Worm (Caenorhabditis elegans): Measurements from ENCODE around the gene C15C8.8.

C15C8.8 gene

ce11 chrV:12795196-12795595 is 42.9 kb upstream of the C15C8.8 start, which contains the start of gene ugt-4:
Gene ugt-4, minus strand, starts transcription at chrV:12795336.
- peak; percentile 62 for TF ChIP-seq nhr-80 (tag; optimal IDR thresholded peaks at IDR 0.05)
- no peak for TF ChIP-seq ets-4 (GFP tag; optimal IDR thresholded peaks at IDR 0.05)
- no peak for TF ChIP-seq F52B5.7 (tag; optimal IDR thresholded peaks at IDR 0.05)
- no peak for TF ChIP-seq ztf-3 (GFP tag; optimal IDR thresholded peaks at IDR 0.05)

ce11 chrV:12792752-12793151 is 40.4 kb upstream of the C15C8.8 start, which contains the start of gene ugt-5:
Gene ugt-5, minus strand, starts transcription at chrV:12792965.
- TF ChIP-seq nhr-80 (tag; optimal IDR thresholded peaks at IDR 0.05) (peak; percentile 22), hrde-1 (tag; optimal IDR thresholded peaks at IDR 0.05; ENCODE audit: borderline replicate concordance) (no peak)

ce11 chrV:12790188-12790587 is 37.9 kb upstream of the C15C8.8 start, which contains the start of gene srbc-43:
Gene srbc-43, minus strand, starts transcription at chrV:12790518.
- no peak for TF ChIP-seq tbp1 (GFP tag; optimal IDR thresholded peaks at IDR 0.05)
- TF ChIP-seq atf-7 (tag; optimal IDR thresholded peaks at IDR 0.05): no peak
- no peak for TF ChIP-seq ets-4 (GFP tag; optimal IDR thresholded peaks at IDR 0.05)
- TF ChIP-seq dox-1 (GFP tag; IDR thresholded peaks at IDR 0.05): no peak
- TF ChIP-seq let-526 (GFP tag; IDR thresholded peaks at IDR 0.05): no peak
- TF ChIP-seq lsy-27 (tag; optimal IDR thresholded peaks at IDR 0.05; ENCODE audit: borderline replicate concordance, insufficient read depth): no peak
- no peak for TF ChIP-seq xnd-1 (tag; optimal IDR thresholded peaks at IDR 0.05)
- TF ChIP-seq pha-4 (tag; optimal IDR thresholded peaks at IDR 0.05): no peak
- TF ChIP-seq attf-3 (GFP tag; conservative IDR thresholded peaks at IDR 0.05): no peak

ce11 chrV:12788451-12788850 is 36.1 kb upstream of the C15C8.8 start, which contains the start of gene srbc-44:
Gene srbc-44, minus strand, starts transcription at chrV:12788551.
- TF ChIP-seq Y79H2A.3 (GFP tag; conservative IDR thresholded peaks at IDR 0.05) (no peak), hsf-1 (GFP tag; IDR thresholded peaks at IDR 0.05) (no peak), nfyb-1 (GFP tag; IDR thresholded peaks at IDR 0.05) (no peak), F37B4.10 (GFP tag; IDR thresholded peaks at IDR 0.05) (no peak), nhr-90 (tag; optimal IDR thresholded peaks at IDR 0.05) (no peak), tbp1 (GFP tag; optimal IDR thresholded peaks at IDR 0.05) (no peak), D2030.7 (GFP tag; IDR thresholded peaks at IDR 0.05) (no peak), ccch-3 (GFP tag; optimal IDR thresholded peaks at IDR 0.05) (no peak), sdz-38 (tag; optimal IDR thresholded peaks at IDR 0.05) (no peak), rec-8 (tag; optimal IDR thresholded peaks at IDR 0.05) (no peak), ztf-3 (GFP tag; optimal IDR thresholded peaks at IDR 0.05) (no peak), Y53F4B.3 (GFP tag; IDR thresholded peaks at IDR 0.05) (no peak), mes-4 (tag; optimal IDR thresholded peaks at IDR 0.05) (no peak), lsy-27 (tag; optimal IDR thresholded peaks at IDR 0.05; ENCODE audit: borderline replicate concordance, insufficient read depth) (no peak)

ce11 chrV:12787026-12787425 is 34.7 kb upstream of the C15C8.8 start, which contains the start of gene fkb-4:
Gene fkb-4, minus strand, starts transcription at chrV:12787126.
- TF ChIP-seq bed-2 (GFP tag; IDR thresholded peaks at IDR 0.05) (no peak), let-607 (tag; optimal IDR thresholded peaks at IDR 0.05) (no peak), ceh-27 (GFP tag; optimal IDR thresholded peaks at IDR 0.05) (no peak), ets-4 (GFP tag; optimal IDR thresholded peaks at IDR 0.05) (no peak), F52B5.7 (tag; optimal IDR thresholded peaks at IDR 0.05) (no peak)

- no peak for TF ChIP-seq tlf-1 (GFP tag; optimal IDR thresholded peaks at IDR 0.05)
- TF ChIP-seq xnd-1 (tag; optimal IDR thresholded peaks at IDR 0.05): no peak
- TF ChIP-seq T07F8.4 (tag; optimal IDR thresholded peaks at IDR 0.05): no peak
- no peak for TF ChIP-seq cebp-1 (GFP tag; IDR thresholded peaks at IDR 0.05)
- TF ChIP-seq cebp-1 (tag; optimal IDR thresholded peaks at IDR 0.05): no peak
- TF ChIP-seq mel-28 (tag; optimal IDR thresholded peaks at IDR 0.05; ENCODE audit: borderline replicate concordance): no peak
- TF ChIP-seq Y53F4B.3 (GFP tag; IDR thresholded peaks at IDR 0.05): no peak
- no peak for TF ChIP-seq hrde-1 (tag; optimal IDR thresholded peaks at IDR 0.05; ENCODE audit: borderline replicate concordance)
- TF ChIP-seq nhr-120 (GFP tag; IDR thresholded peaks at IDR 0.05): no peak
- no peak for TF ChIP-seq unc-130 (GFP tag; optimal IDR thresholded peaks at IDR 0.05)
- TF ChIP-seq egrh-3 (GFP tag; IDR thresholded peaks at IDR 0.05): no peak
- TF ChIP-seq egl-44 (GFP tag; IDR thresholded peaks at IDR 0.05): no peak
These were observed 34.0 kb upstream of the C15C8.8 start for ce11 chrV:12786340-12786739.

All from whole organism, young adult.